Worm (Caenorhabditis elegans) whole organism, midembryonic: ENCODE results near the gene tbc-16.

Source experiments
- T22C8.4 ChIP-seq: fragments of 200-800 bp; sonication (Bioruptor generic); IDR thresholded peaks from 2 replicates; pipeline ENCODE4 v1.3.6; 2022; ENCODE audit warnings: missing genetic modification characterization, missing compliant biosample characterization
- cog-1 ChIP-seq: sonication (generic microtip); optimal IDR thresholded peaks from 2 replicates; lab custom pipeline; 2016; ENCODE audit warnings: missing genetic modification characterization, missing compliant biosample characterization
- flt-1 ChIP-seq: fragments of 200-800 bp; sonication (Bioruptor generic); IDR thresholded peaks from 2 replicates; pipeline ENCODE4 v1.3.6; 2022; ENCODE audit warnings: missing genetic modification characterization, missing compliant biosample characterization
- klf-2 ChIP-seq: fragments of 200-800 bp; sonication (Bioruptor generic); conservative IDR thresholded peaks from 2 replicates; pipeline ENCODE4 v1.3.6; 2022; ENCODE audit warnings: missing genetic modification reagents, missing genetic modification characterization, missing compliant biosample characterization
- med-1 ChIP-seq: sonication (generic microtip); optimal IDR thresholded peaks from 2 replicates; lab custom pipeline; 2017; ENCODE audit warnings: missing genetic modification characterization, mild to moderate bottlenecking, missing compliant biosample characterization, antibody characterized with exemption, missing genetic modification reagents; ENCODE audit not compliant: insufficient read depth
- tab-1 ChIP-seq: fragments of 200-800 bp; sonication (Bioruptor generic); IDR thresholded peaks from 2 replicates; pipeline ENCODE4 v1.3.6; 2022; ENCODE audit warnings: missing genetic modification characterization, missing compliant biosample characterization
- ztf-23 ChIP-seq: fragments of 200-800 bp; sonication (Bioruptor generic); IDR thresholded peaks from 2 replicates; pipeline ENCODE4 v1.3.6; 2022; ENCODE audit warnings: missing genetic modification reagents, missing genetic modification characterization, missing compliant biosample characterization
- ztf-29 ChIP-seq: fragments of 200-800 bp; sonication (Bioruptor generic); IDR thresholded peaks from 2 replicates; pipeline ENCODE4 v1.3.6; 2022; ENCODE audit warnings: missing genetic modification reagents, missing genetic modification characterization, missing compliant biosample characterization

- TF ChIP-seq med-1 (GFP tag; lab: Kevin White, UChicago) (no peak), T22C8.4 (GFP tag; lab: Robert Waterston, UW) (no peak), flt-1 (no peak), tab-1 (no peak), klf-2 (GFP tag; lab: Robert Waterston, UW) (no peak), ztf-23 (GFP tag; lab: Robert Waterston, UW) (no peak), cog-1 (tag; lab: Kevin White, UChicago) (no peak), ztf-29 (GFP tag; lab: Robert Waterston, UW) (no peak)
These were observed at the start of gene tbc-16 for ce11 chrX:5897038-5897437.
